Fruit fly (Drosophila melanogaster): ENCODE results near the gene CG5246.

Gene CG5246

dm6 chr3R:17127912-17128311 lies 8.0 kb upstream of the CG5246 start, which contains the start of gene CG31265:
Gene CG31265, plus strand, starts transcription at chr3R:17128212.
- no peak for TF ChIP-seq CG8478 (optimal IDR thresholded peaks at IDR 0.05)
- TF ChIP-seq CTCF (optimal IDR thresholded peaks at IDR 0.05): no peak

DNA sequence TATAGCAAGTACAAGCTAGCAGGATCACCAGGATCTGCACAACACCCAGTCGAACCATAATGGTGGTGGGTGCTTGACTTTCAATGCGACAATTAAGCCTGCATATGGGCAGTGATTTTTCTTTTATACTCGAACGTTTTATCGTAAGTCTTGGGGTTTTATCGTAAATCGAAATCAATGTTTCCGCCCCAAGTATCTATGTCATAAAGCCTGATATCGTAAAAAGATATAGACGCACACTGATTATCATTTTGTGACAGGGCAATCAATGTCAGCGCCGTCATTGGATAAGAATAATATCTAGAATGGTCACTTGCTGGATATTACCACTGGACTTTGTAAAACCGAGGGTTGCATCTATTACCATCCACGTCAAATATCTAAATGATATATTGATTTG lies 5.6 kb upstream of the CG5246 start, which contains the start of gene CG17475:
TSS of gene CG17475 (minus strand) at position 101 of the 400 bp plus-strand sequence.
- TF ChIP-seq CTCF (optimal IDR thresholded peaks at IDR 0.05) (no peak), CG8478 (optimal IDR thresholded peaks at IDR 0.05) (no peak)

DNA sequence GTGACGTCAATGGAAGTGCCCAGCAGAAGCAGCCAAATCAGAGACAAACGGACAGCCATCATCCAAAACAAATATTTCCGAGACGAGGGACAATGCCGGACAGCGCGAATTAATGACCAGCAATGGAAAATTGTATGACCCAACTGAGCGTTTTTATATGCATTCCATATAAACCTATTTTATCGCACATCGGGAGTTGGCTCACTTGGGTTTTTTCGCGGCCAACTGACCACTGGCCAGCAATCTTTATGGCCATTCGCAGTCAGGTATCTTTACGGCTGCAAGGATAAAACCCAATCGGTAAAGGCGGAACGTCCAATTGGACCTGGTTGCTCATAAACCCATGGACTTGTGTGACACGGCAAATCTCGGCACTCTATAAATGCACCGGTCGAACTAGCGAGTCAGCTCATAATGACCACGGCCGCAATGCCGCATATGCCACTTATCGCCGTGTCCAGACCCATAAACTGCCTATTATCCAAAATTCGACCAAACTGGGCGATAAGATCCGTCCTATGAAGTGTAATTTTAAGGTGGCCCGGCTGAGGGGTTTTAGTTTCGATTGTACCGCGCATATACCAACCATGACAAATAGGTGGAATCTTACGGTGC lies 3.7 kb upstream of the CG5246 start, which contains the start of the genes CG4053 and CG31266:
TSS of gene CG4053 (minus strand) at position 101 of the 615 bp plus-strand sequence.
TSS of gene CG31266 (plus strand) at position 565 of the 615 bp plus-strand sequence.
- no peak for TF ChIP-seq CG8478 (optimal IDR thresholded peaks at IDR 0.05)
- TF ChIP-seq CTCF (optimal IDR thresholded peaks at IDR 0.05): no peak

- TF ChIP-seq CG8478 (optimal IDR thresholded peaks at IDR 0.05): no peak
- no peak for TF ChIP-seq CTCF (optimal IDR thresholded peaks at IDR 0.05)
Observed at dm6 chr3R:17133897-17134296, 2.0 kb upstream of the CG5246 start, which contains the start of gene CG31267. Gene CG31267, plus strand, starts transcription at chr3R:17134197.

DNA sequence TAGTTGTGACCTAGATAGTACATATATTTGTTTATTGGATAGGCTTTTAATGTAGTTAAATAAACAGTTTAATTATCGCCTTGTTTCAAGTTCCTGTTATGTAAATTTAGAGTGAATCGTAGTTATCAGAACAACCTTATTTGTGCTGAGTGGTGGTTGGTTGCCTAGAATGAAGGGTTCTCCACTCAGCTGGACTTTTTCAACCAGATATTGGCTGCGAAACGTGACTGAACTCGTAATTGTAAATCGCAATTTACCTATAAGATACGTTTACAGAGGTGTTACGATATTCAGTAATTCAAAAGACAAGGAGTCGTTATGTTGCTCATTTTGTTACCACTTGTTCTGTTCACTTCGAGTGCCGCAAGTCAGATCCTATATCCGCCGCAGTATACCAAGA lies 1.7 kb downstream of the CG5246 start, which contains the start of gene CG5255:
TSS of gene CG5255 (plus strand) at position 301 of the 400 bp plus-strand sequence.
- TF ChIP-seq CTCF (optimal IDR thresholded peaks at IDR 0.05) (no peak), CG8478 (optimal IDR thresholded peaks at IDR 0.05) (no peak)

dm6 chr3R:17138699-17139098 lies 2.8 kb downstream of the CG5246 start, which contains the start of gene CG5265:
Gene CG5265, plus strand, starts transcription at chr3R:17138999.
- TF ChIP-seq CTCF (optimal IDR thresholded peaks at IDR 0.05) (no peak), CG8478 (optimal IDR thresholded peaks at IDR 0.05) (no peak)

DNA sequence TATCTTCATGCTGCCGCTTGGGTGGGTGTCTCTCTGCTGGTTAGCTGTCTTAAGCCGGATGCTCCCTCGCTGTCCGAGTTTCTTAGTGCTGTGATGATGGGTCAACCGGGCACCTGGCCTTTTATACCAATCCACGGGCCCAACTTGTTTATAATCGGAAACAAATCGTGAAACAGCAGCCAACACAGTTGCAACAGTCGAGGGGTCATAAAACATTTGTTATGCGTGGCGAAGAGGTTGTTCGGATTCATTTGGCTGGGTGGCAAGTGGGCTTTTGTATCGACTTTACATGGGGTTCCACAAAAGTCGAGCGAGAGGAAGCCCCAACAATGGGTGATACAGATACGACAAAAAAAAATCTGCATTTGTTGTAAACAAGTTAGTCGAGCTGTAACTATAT lies 6.4 kb downstream of the CG5246 start, which contains the start of gene TwdlW:
TSS of gene TwdlW (minus strand) at position 101 of the 400 bp plus-strand sequence.
- TF ChIP-seq CTCF (optimal IDR thresholded peaks at IDR 0.05) (no peak), CG8478 (optimal IDR thresholded peaks at IDR 0.05) (no peak)

DNA sequence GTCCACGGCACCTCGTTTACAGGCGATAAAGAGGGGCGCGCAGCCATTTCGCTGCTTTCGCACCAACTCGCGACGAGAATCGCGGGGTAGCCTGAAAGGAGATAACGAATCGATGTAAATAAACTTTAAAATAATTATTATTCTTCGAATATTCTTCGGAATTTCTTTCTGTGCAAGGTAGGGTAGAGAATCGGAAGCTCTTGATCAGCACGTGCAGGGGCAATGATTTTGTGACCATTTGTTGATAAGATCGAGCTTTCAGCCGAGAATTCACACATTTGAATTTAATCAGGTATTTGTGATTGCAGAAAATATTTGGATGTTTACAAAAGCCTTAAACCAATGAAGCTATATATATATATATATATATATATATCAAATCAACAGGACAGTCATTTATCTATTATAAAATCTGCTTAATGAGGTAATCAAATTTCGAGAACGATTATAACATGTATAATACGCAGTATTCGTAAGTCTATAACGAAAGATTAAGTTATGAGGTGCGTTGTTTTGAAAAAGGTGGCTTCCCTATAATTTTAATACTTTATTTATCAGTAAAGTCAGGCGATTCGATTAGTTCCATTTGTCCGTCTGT lies 11.8 kb downstream of the CG5246 start:
- TF ChIP-seq CG8478 (optimal IDR thresholded peaks at IDR 0.05) (no peak), CTCF (optimal IDR thresholded peaks at IDR 0.05) (no peak)

- TF ChIP-seq CG8478 (optimal IDR thresholded peaks at IDR 0.05) (no peak), CTCF (optimal IDR thresholded peaks at IDR 0.05) (no peak)
Observed at dm6 chr3R:17149080-17149746, 13.3 kb downstream of the CG5246 start, which contains the start of the genes m-cup and Det. Gene m-cup, minus strand, starts transcription at chr3R:17149412. Gene Det, plus strand, starts transcription at chr3R:17149667.

DNA sequence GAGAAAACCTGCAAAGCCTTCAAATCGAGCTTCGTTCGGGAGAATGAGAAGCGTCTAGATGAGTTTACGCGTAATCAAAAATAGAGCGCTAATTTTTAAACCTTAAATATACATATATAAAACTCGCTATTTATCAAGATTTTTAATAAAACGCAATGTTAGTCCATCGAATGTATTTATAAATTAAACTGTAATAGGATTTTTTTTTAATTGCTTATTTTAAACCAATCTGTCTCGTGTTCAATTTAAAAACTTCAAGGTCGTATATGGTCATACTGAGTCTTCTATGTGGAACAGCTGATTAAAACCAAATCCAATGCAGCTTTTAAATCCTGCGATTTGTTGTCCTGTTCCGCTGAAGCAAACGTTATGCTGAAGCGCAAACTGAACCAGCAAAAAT lies 14.4 kb downstream of the CG5246 start, which contains the start of gene Smug:
TSS of gene Smug (plus strand) at position 301 of the 400 bp plus-strand sequence.
- TF ChIP-seq CTCF (optimal IDR thresholded peaks at IDR 0.05): no peak
- no peak for TF ChIP-seq CG8478 (optimal IDR thresholded peaks at IDR 0.05)

dm6 chr3R:17151376-17152026 lies 15.6 kb downstream of the CG5246 start, which contains the start of gene CG5292:
Gene CG5292, plus strand, starts transcription at chr3R:17151861.
- TF ChIP-seq CG8478 (optimal IDR thresholded peaks at IDR 0.05) (no peak), CTCF (optimal IDR thresholded peaks at IDR 0.05) (peak in 1 of 2 experiments; percentile 24)

DNA sequence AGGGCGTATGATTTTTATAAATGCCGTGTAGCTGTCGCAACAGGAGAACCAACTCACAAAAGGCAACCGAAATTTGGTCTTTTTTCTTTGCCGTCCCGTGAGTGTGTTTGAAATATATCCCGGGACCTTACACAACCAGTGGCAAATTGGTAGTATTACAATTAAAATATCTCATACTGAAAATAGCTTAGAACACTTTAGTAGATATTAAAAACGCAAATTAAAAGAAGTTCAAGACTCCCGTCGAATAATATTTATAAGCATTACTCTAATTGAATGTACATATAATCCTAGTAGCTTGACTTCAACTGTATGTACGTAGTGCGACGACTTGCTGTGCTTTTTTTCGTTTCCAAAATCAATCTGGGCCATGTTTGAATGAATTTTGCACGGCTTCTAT lies 42.2 kb downstream of the CG5246 start:
- TF ChIP-seq CG8478 (optimal IDR thresholded peaks at IDR 0.05) (no peak), CTCF (optimal IDR thresholded peaks at IDR 0.05) (no peak)
